Fruit fly (Drosophila melanogaster): ENCODE measurements around the gene CG33252.
A peak's percentile ranks its signal among the peaks of the same experiment; 100 is the strongest.

CG33252 gene

dm6 chrX:16940426-16941058, 43.6 kb upstream of the CG33252 start, which contains the start of gene wus:
Gene wus (minus strand): TSS chrX:16940873.
- TF ChIP-seq CG4496 (GFP tag; IDR thresholded peaks at IDR 0.05) (peak; percentile 48; the same call in 1 of the 3 replicates), CG13204 (GFP tag; optimal IDR thresholded peaks at IDR 0.05) (no peak), CG8301 (tag; optimal IDR thresholded peaks at IDR 0.05) (peak; percentile 29), Pif1A (GFP tag; optimal IDR thresholded peaks at IDR 0.05) (no peak), rn (GFP tag; IDR thresholded peaks at IDR 0.05) (no peak), gl (tag; optimal IDR thresholded peaks at IDR 0.05) (no peak), Snoo (tag; optimal IDR thresholded peaks at IDR 0.05) (peak; percentile 21)

dm6 chrX:16936689-16937088, 39.7 kb upstream of the CG33252 start:
- TF ChIP-seq CG13204 (GFP tag; optimal IDR thresholded peaks at IDR 0.05) (no peak), Pif1B (GFP tag; optimal IDR thresholded peaks at IDR 0.05) (no peak), fd96Ca (GFP tag; IDR thresholded peaks at IDR 0.05) (no peak), rn (GFP tag; IDR thresholded peaks at IDR 0.05) (no peak), D1 (tag; optimal IDR thresholded peaks at IDR 0.05) (no peak), Ets98B (GFP tag; IDR thresholded peaks at IDR 0.05) (no peak), Pif1A (GFP tag; optimal IDR thresholded peaks at IDR 0.05) (no peak), CG17806 (tag; optimal IDR thresholded peaks at IDR 0.05) (no peak), CG8159 (tag; optimal IDR thresholded peaks at IDR 0.05) (no peak), EcR (GFP tag; optimal IDR thresholded peaks at IDR 0.05) (no peak), CG32121 (GFP tag; IDR thresholded peaks at IDR 0.05) (no peak), CG10348 (GFP tag; IDR thresholded peaks at IDR 0.05) (no peak), CG4496 (GFP tag; IDR thresholded peaks at IDR 0.05) (no peak), CG9948 (tag; optimal IDR thresholded peaks at IDR 0.05) (no peak), CG34367 (tag; optimal IDR thresholded peaks at IDR 0.05) (no peak), CG8301 (tag; optimal IDR thresholded peaks at IDR 0.05) (no peak)

dm6 chrX:16934430-16934829, 37.4 kb upstream of the CG33252 start:
- TF ChIP-seq CG8301 (tag; optimal IDR thresholded peaks at IDR 0.05) (no peak), CG10348 (GFP tag; IDR thresholded peaks at IDR 0.05) (no peak), fd96Ca (GFP tag; IDR thresholded peaks at IDR 0.05) (no peak), CG8159 (tag; optimal IDR thresholded peaks at IDR 0.05) (no peak), Snoo (tag; optimal IDR thresholded peaks at IDR 0.05) (no peak), EcR (GFP tag; optimal IDR thresholded peaks at IDR 0.05) (no peak), gl (tag; optimal IDR thresholded peaks at IDR 0.05) (no peak), Pif1A (GFP tag; optimal IDR thresholded peaks at IDR 0.05) (no peak), Pif1B (GFP tag; optimal IDR thresholded peaks at IDR 0.05) (no peak), CG14655 (GFP tag; optimal IDR thresholded peaks at IDR 0.05) (no peak), D1 (tag; optimal IDR thresholded peaks at IDR 0.05) (no peak), CG9948 (tag; optimal IDR thresholded peaks at IDR 0.05) (no peak)

- TF ChIP-seq EcR (GFP tag; optimal IDR thresholded peaks at IDR 0.05): no peak
- no peak for TF ChIP-seq CG34367 (tag; optimal IDR thresholded peaks at IDR 0.05)
- no peak for TF ChIP-seq CG12605 (GFP tag; IDR thresholded peaks at IDR 0.05)
- TF ChIP-seq CG8301 (tag; optimal IDR thresholded peaks at IDR 0.05): peak; percentile 41
- TF ChIP-seq Pif1B (GFP tag; optimal IDR thresholded peaks at IDR 0.05): no peak
- TF ChIP-seq gl (tag; optimal IDR thresholded peaks at IDR 0.05): no peak
- 0 out of 2 replicates have a peak, but pooled peaks have one; percentile 22 for TF ChIP-seq CG32121 (GFP tag; IDR thresholded peaks at IDR 0.05)
- peak; percentile 8 for TF ChIP-seq CG17806 (tag; optimal IDR thresholded peaks at IDR 0.05)
- TF ChIP-seq CG4496 (GFP tag; IDR thresholded peaks at IDR 0.05): peak; percentile 57; the same call in 1 of the 3 replicates
- no peak for TF ChIP-seq rn (GFP tag; IDR thresholded peaks at IDR 0.05)
- TF ChIP-seq CG10348 (GFP tag; IDR thresholded peaks at IDR 0.05): no peak
- peak; percentile 12 for TF ChIP-seq CG8159 (tag; optimal IDR thresholded peaks at IDR 0.05)
- TF ChIP-seq CG14655 (GFP tag; optimal IDR thresholded peaks at IDR 0.05): no peak
- peak; percentile 13 for TF ChIP-seq CG9948 (tag; optimal IDR thresholded peaks at IDR 0.05)
- TF ChIP-seq fd96Ca (GFP tag; IDR thresholded peaks at IDR 0.05): 0 out of 3 replicates have a peak, but pooled peaks have one; percentile 15
- TF ChIP-seq Ets98B (GFP tag; IDR thresholded peaks at IDR 0.05): peak; percentile 38
- TF ChIP-seq Pif1A (GFP tag; optimal IDR thresholded peaks at IDR 0.05): peak; percentile 16
- peak; percentile 14 for TF ChIP-seq CG15710 (tag; optimal IDR thresholded peaks at IDR 0.05)
- TF ChIP-seq Snoo (tag; optimal IDR thresholded peaks at IDR 0.05): no peak
- no peak for TF ChIP-seq CG13204 (GFP tag; optimal IDR thresholded peaks at IDR 0.05)
- no peak for TF ChIP-seq D1 (tag; optimal IDR thresholded peaks at IDR 0.05)
Measured at dm6 chrX:16932820-16933386, 35.9 kb upstream of the CG33252 start.

- no peak for TF ChIP-seq gl (tag; optimal IDR thresholded peaks at IDR 0.05)
- TF ChIP-seq D1 (tag; optimal IDR thresholded peaks at IDR 0.05): no peak
- TF ChIP-seq CG8159 (tag; optimal IDR thresholded peaks at IDR 0.05): peak; percentile 23
- TF ChIP-seq CG12605 (GFP tag; IDR thresholded peaks at IDR 0.05): no peak
- TF ChIP-seq CG34367 (tag; optimal IDR thresholded peaks at IDR 0.05): peak; percentile 29
- no peak for TF ChIP-seq CG4496 (GFP tag; IDR thresholded peaks at IDR 0.05)
- TF ChIP-seq Pif1B (GFP tag; optimal IDR thresholded peaks at IDR 0.05): no peak
- no peak for TF ChIP-seq Snoo (tag; optimal IDR thresholded peaks at IDR 0.05)
- TF ChIP-seq CG9948 (tag; optimal IDR thresholded peaks at IDR 0.05): peak; percentile 17
- peak; percentile 29 for TF ChIP-seq CG17806 (tag; optimal IDR thresholded peaks at IDR 0.05)
- TF ChIP-seq fd96Ca (GFP tag; IDR thresholded peaks at IDR 0.05): no peak; the same call in 2 of the 3 replicates
- peak; percentile 16 for TF ChIP-seq CG15710 (tag; optimal IDR thresholded peaks at IDR 0.05)
Measured at dm6 chrX:16931994-16932819, 35.2 kb upstream of the CG33252 start.

Data from whole organism, pupa.